Fruit fly (Drosophila melanogaster): ENCODE measurements around the gene CG4375.

Gene CG4375

dm6 chr2L:1062473-1063363 lies 36.0 kb upstream of the CG4375 start (continued):
- TF ChIP-seq lilli (GFP tag; optimal IDR thresholded peaks at IDR 0.05) (peak; percentile 16), Kr (GFP tag; optimal IDR thresholded peaks at IDR 0.05) (peak; percentile 21), nau (GFP tag; optimal IDR thresholded peaks at IDR 0.05) (no peak), esg (GFP tag; conservative IDR thresholded peaks at IDR 0.05) (no peak), gcm2 (GFP tag; optimal IDR thresholded peaks at IDR 0.05) (no peak), stwl (tag; optimal IDR thresholded peaks at IDR 0.05) (peak; percentile 1), vvl (GFP tag; IDR thresholded peaks at IDR 0.05) (no peak), Dek (tag; optimal IDR thresholded peaks at IDR 0.05) (no peak), H2.0 (GFP tag; IDR thresholded peaks at IDR 0.05) (no peak), ind (GFP tag; optimal IDR thresholded peaks at IDR 0.05) (peak; percentile 14), CG7963 (GFP tag; IDR thresholded peaks at IDR 0.05; ENCODE audit: partially characterized antibody) (no peak), gt (GFP tag; IDR thresholded peaks at IDR 0.05) (no peak), Hmr (GFP tag; optimal IDR thresholded peaks at IDR 0.05) (no peak), CG17385 (GFP tag; optimal IDR thresholded peaks at IDR 0.05) (no peak), CG8388 (GFP tag; optimal IDR thresholded peaks at IDR 0.05) (peak; percentile 45), insv (GFP tag; optimal IDR thresholded peaks at IDR 0.05) (no peak), CG17186 (GFP tag; optimal IDR thresholded peaks at IDR 0.05) (no peak), CG10209 (GFP tag; optimal IDR thresholded peaks at IDR 0.05) (peak; percentile 58), hth (optimal IDR thresholded peaks at IDR 0.05) (no peak), Usf (GFP tag; optimal IDR thresholded peaks at IDR 0.05) (peak; percentile 44), CG15479 (GFP tag; optimal IDR thresholded peaks at IDR 0.05) (peak; percentile 57), YL-1 (GFP tag; optimal IDR thresholded peaks at IDR 0.05) (no peak), CG6683 (GFP tag; optimal IDR thresholded peaks at IDR 0.05) (no peak), ssp (GFP tag; IDR thresholded peaks at IDR 0.05) (no peak), CG17802 (tag; optimal IDR thresholded peaks at IDR 0.05) (peak; percentile 10), CG14667 (GFP tag; IDR thresholded peaks at IDR 0.05) (no peak), Awh (GFP tag; IDR thresholded peaks at IDR 0.05) (0 out of 2 replicates have a peak, but pooled peaks have one; percentile 39), HmgZ (tag; optimal IDR thresholded peaks at IDR 0.05) (no peak), tx (GFP tag; optimal IDR thresholded peaks at IDR 0.05) (no peak), nerfin-2 (GFP tag; IDR thresholded peaks at IDR 0.05; ENCODE audit: partially characterized antibody) (no peak), Ada2b (GFP tag; IDR thresholded peaks at IDR 0.05) (no peak), CG3726 (GFP tag; IDR thresholded peaks at IDR 0.05) (no peak), Myb (GFP tag; optimal IDR thresholded peaks at IDR 0.05) (peak; percentile 1), Rfx (GFP tag; IDR thresholded peaks at IDR 0.05) (no peak), cg (GFP tag; optimal IDR thresholded peaks at IDR 0.05) (no peak), CG12155 (GFP tag; optimal IDR thresholded peaks at IDR 0.05) (peak; percentile 39), tio (GFP tag; optimal IDR thresholded peaks at IDR 0.05) (peak; percentile 45), CG30403 (GFP tag; optimal IDR thresholded peaks at IDR 0.05) (peak; percentile 59), CG12104 (GFP tag; optimal IDR thresholded peaks at IDR 0.05) (peak; percentile 16), eyg (GFP tag; optimal IDR thresholded peaks at IDR 0.05) (no peak), CG16813 (GFP tag; IDR thresholded peaks at IDR 0.05; ENCODE audit: partially characterized antibody) (no peak), CG13775 (GFP tag; optimal IDR thresholded peaks at IDR 0.05) (peak; percentile 36), phol (tag; optimal IDR thresholded peaks at IDR 0.05) (peak; percentile 74), nom (GFP tag; optimal IDR thresholded peaks at IDR 0.05) (peak; percentile 62), peb (GFP tag; IDR thresholded peaks at IDR 0.05) (no peak; the same call in 1 of the 2 replicates), CG3995 (GFP tag; optimal IDR thresholded peaks at IDR 0.05) (no peak), knrl (GFP tag; IDR thresholded peaks at IDR 0.05; ENCODE audit: partially characterized antibody) (no peak), cas (GFP tag; IDR thresholded peaks at IDR 0.05) (no peak), Hr3 (GFP tag; optimal IDR thresholded peaks at IDR 0.05) (peak; percentile 22)

Data from whole organism, embryonic.